Fruit fly (Drosophila melanogaster) whole organism, wandering third instar larva: ENCODE data around the gene CG31200.
A peak's percentile ranks its signal among the peaks of the same experiment; 100 is the strongest.

Experiments used
- Abd-B ChIP-seq: fragments of >200 bp; optimal IDR thresholded peaks from 2 replicates; lab custom pipeline; 2017; ENCODE audit warnings: missing biosample characterization, missing genetic modification characterization
- GATAd ChIP-seq: sonication (Bioruptor generic); optimal IDR thresholded peaks from 2 replicates; lab custom pipeline; 2016; ENCODE audit warnings: missing biosample characterization, missing genetic modification characterization
- HLH106 ChIP-seq: fragments of 200-800 bp; optimal IDR thresholded peaks from 3 replicates; lab custom pipeline; 2019; ENCODE audit warnings: missing biosample characterization, mild to moderate bottlenecking, missing genetic modification characterization, moderate library complexity
- Hr78 ChIP-seq: fragments of >200 bp; optimal IDR thresholded peaks from 2 replicates; lab custom pipeline; 2017; ENCODE audit warnings: missing biosample characterization, missing genetic modification characterization
- Hr83 ChIP-seq: fragments of 200-300 bp; sonication (Bioruptor generic); optimal IDR thresholded peaks from 2 replicates; lab custom pipeline; 2016; ENCODE audit warnings: missing biosample characterization, mild to moderate bottlenecking, missing genetic modification characterization, moderate library complexity; ENCODE audit not compliant: poor library complexity, severe bottlenecking
- Myc ChIP-seq: fragments of >200 bp; optimal IDR thresholded peaks from 2 replicates; lab custom pipeline; 2017
- Sp1 ChIP-seq: fragments of 200-800 bp; sonication (Bioruptor generic); optimal IDR thresholded peaks from 3 replicates; lab custom pipeline; 2019; ENCODE audit warnings: missing biosample characterization, mild to moderate bottlenecking, missing genetic modification characterization, moderate library complexity
- br ChIP-seq: fragments of 200-800 bp; sonication (Bioruptor generic); optimal IDR thresholded peaks from 2 replicates; lab custom pipeline; 2016; ENCODE audit warnings: missing biosample characterization, missing genetic modification characterization
- dmrt93B ChIP-seq: fragments of 200-800 bp; sonication (Bioruptor generic); optimal IDR thresholded peaks from 2 replicates; lab custom pipeline; 2018; ENCODE audit warnings: missing biosample characterization, mild to moderate bottlenecking, missing genetic modification characterization
- dsf ChIP-seq: sonication (Bioruptor generic); optimal IDR thresholded peaks from 2 replicates; lab custom pipeline; 2016; ENCODE audit warnings: missing biosample characterization, missing genetic modification characterization, borderline replicate concordance
- fru ChIP-seq: fragments of 200-800 bp; sonication (Bioruptor generic); optimal IDR thresholded peaks from 3 replicates; lab custom pipeline; 2016; ENCODE audit warnings: missing biosample characterization, mild to moderate bottlenecking, missing genetic modification characterization
- h ChIP-seq: fragments of 200-800 bp; sonication (Bioruptor generic); optimal IDR thresholded peaks from 3 replicates; lab custom pipeline; 2016; ENCODE audit warnings: missing biosample characterization, mild to moderate bottlenecking, missing genetic modification characterization
- jim ChIP-seq: fragments of 175-275, 200-325 bp; sonication (Bioruptor generic); optimal IDR thresholded peaks from 2 replicates; lab custom pipeline; 2016; ENCODE audit warnings: missing biosample characterization, mild to moderate bottlenecking, missing genetic modification characterization
- usp ChIP-seq: fragments of >200 bp; optimal IDR thresholded peaks from 2 replicates; lab custom pipeline; 2017; ENCODE audit warnings: missing biosample characterization, missing genetic modification characterization

- no peak for TF ChIP-seq Myc
- no peak for TF ChIP-seq jim (GFP tag; lab: Kevin White, UChicago)
- peak; percentile 36 for TF ChIP-seq br (GFP tag; lab: Kevin White, UChicago)
- no peak for TF ChIP-seq Hr78 (GFP tag; lab: Kevin White, UChicago)
- no peak for TF ChIP-seq dmrt93B (GFP tag; lab: Kevin White, UChicago)
- peak; percentile 43 for TF ChIP-seq h (GFP tag; lab: Kevin White, UChicago)
- TF ChIP-seq usp (GFP tag; lab: Kevin White, UChicago): no peak
- peak; percentile 59 for TF ChIP-seq fru
- TF ChIP-seq HLH106 (tag; lab: Kevin White, UChicago): no peak
- TF ChIP-seq Sp1 (GFP tag; lab: Kevin White, UChicago): peak; percentile 50
- peak; percentile 17 for TF ChIP-seq dsf (GFP tag; lab: Kevin White, UChicago)
- TF ChIP-seq Abd-B: no peak
- TF ChIP-seq Hr83: peak; percentile 44
- TF ChIP-seq GATAd (GFP tag; lab: Kevin White, UChicago): no peak
Observed at dm6 chr3R:20779969-20780368, 34.8 kb upstream of the CG31200 start.
